Fruit fly (Drosophila melanogaster) whole organism: Measurements from ENCODE around the gene CG7140.

ENCODE experiments used
- CG8478 ChIP-seq: fragments of >200 bp; optimal IDR thresholded peaks from 2 replicates; lab custom pipeline; 2018; ENCODE audit warnings: inconsistent platforms
- Dll ChIP-seq: fragments of >200 bp; optimal IDR thresholded peaks from 2 replicates; lab custom pipeline; 2017
- EcR ChIP-seq, 2 experiments: fragments of >200 bp; optimal IDR thresholded peaks; 2 replicates each; lab custom pipeline; 2017; ENCODE audit warnings: missing biosample characterization in 2 of 2, missing genetic modification characterization in 2 of 2, missing genetic modification reagents in 2 of 2
- pan ChIP-seq: fragments of >200 bp; optimal IDR thresholded peaks from 2 replicates; lab custom pipeline; 2017
- psq ChIP-seq: fragments of >200 bp; optimal IDR thresholded peaks from 2 replicates; lab custom pipeline; 2017
- usp ChIP-seq: fragments of >200 bp; optimal IDR thresholded peaks from 2 replicates; lab custom pipeline; 2017; ENCODE audit warnings: missing biosample characterization, missing genetic modification characterization, mixed read lengths

dm6 chr3L:22006107-22006506 is 22.0 kb downstream of the CG7140 start:
- TF ChIP-seq usp (GFP tag; lab: Kevin White, UChicago) (no peak), psq (lab: Kevin White, UChicago) (no peak), EcR (GFP tag; optimal IDR thresholded peaks at IDR 0.05; lab: Kevin White, UChicago) (no peak), CG8478 (lab: Kevin White, UChicago) (no peak), Dll (no peak), pan (lab: Kevin White, UChicago) (no peak)
